Worm (Caenorhabditis elegans) whole organism, L4 larva: ENCODE results near the gene agmo-1.

Source experiments
- F10B5.3 ChIP-seq: sonication (generic microtip); optimal IDR thresholded peaks from 2 replicates; lab custom pipeline; 2016; ENCODE audit warnings: mild to moderate bottlenecking, missing genetic modification characterization, missing compliant biosample characterization
- F26F4.8 ChIP-seq: fragments of 200-800 bp; sonication (Bioruptor generic); conservative IDR thresholded peaks from 2 replicates; pipeline ENCODE4 v1.3.6; 2022; ENCODE audit warnings: missing genetic modification characterization, missing compliant biosample characterization
- F44E2.7 ChIP-seq: fragments of 200-800 bp; sonication (Bioruptor generic); IDR thresholded peaks from 2 replicates; pipeline ENCODE4 v2.1.2; 2022; ENCODE audit warnings: missing genetic modification characterization, missing compliant biosample characterization
- F49E8.2 ChIP-seq: sonication (generic microtip); optimal IDR thresholded peaks from 2 replicates; lab custom pipeline; 2016; ENCODE audit warnings: missing compliant biosample characterization, mild to moderate bottlenecking, missing genetic modification characterization, borderline replicate concordance
- R02D3.7 ChIP-seq: fragments of 150-350 bp; sonication (generic microtip); optimal IDR thresholded peaks from 3 replicates; lab custom pipeline; 2014; ENCODE audit warnings: missing biosample characterization, missing genetic modification characterization
- T20F7.1 ChIP-seq: fragments of 200-800 bp; sonication (Bioruptor generic); optimal IDR thresholded peaks from 2 replicates; lab custom pipeline; 2018; ENCODE audit warnings: mild to moderate bottlenecking, missing genetic modification characterization, missing compliant biosample characterization
- Y48G9A.11 ChIP-seq: fragments of 200-800 bp; sonication (Bioruptor generic); IDR thresholded peaks from 2 replicates; pipeline ENCODE4 v1.3.6; 2022; ENCODE audit warnings: missing genetic modification reagents, missing genetic modification characterization, missing compliant biosample characterization
- Y5F2A.4 ChIP-seq: fragments of 200-800 bp; sonication (Bioruptor generic); optimal IDR thresholded peaks from 2 replicates; lab custom pipeline; 2018; ENCODE audit warnings: mild to moderate bottlenecking, missing genetic modification characterization, missing compliant biosample characterization
- aha-1 ChIP-seq: fragments of 150-350 bp; peaks from one replicate; lab custom pipeline; 2014; ENCODE audit warnings: missing biosample characterization, missing genetic modification characterization
- arid-1 ChIP-seq: fragments of 200-800 bp; sonication (Bioruptor generic); conservative IDR thresholded peaks from 2 replicates; pipeline ENCODE4 v1.3.6; 2022; ENCODE audit warnings: missing genetic modification reagents, missing genetic modification characterization, missing compliant biosample characterization
- ces-1 ChIP-seq: fragments of 150-350 bp; sonication (generic microtip); optimal IDR thresholded peaks from 4 replicates; lab custom pipeline; 2014; ENCODE audit warnings: missing biosample characterization, missing genetic modification reagents, missing genetic modification characterization
- daf-8 ChIP-seq: fragments of 200-800 bp; sonication (Bioruptor generic); IDR thresholded peaks from 2 replicates; pipeline ENCODE4 v1.3.6; 2022; ENCODE audit warnings: missing genetic modification characterization, missing compliant biosample characterization
- dmd-8 ChIP-seq: fragments of 200-800 bp; sonication (Bioruptor generic); IDR thresholded peaks from 2 replicates; pipeline ENCODE4 v1.3.6; 2022; ENCODE audit warnings: missing genetic modification characterization, missing compliant biosample characterization
- dmd-9 ChIP-seq: fragments of 200-800 bp; sonication (Bioruptor generic); IDR thresholded peaks from 2 replicates; pipeline ENCODE4 v1.3.6; 2022; ENCODE audit warnings: missing genetic modification reagents, missing genetic modification characterization, missing compliant biosample characterization
- dpl-1 ChIP-seq: fragments of 150-350 bp; optimal IDR thresholded peaks from 2 replicates; lab custom pipeline; 2014; ENCODE audit warnings: missing biosample characterization, missing genetic modification reagents, missing genetic modification characterization
- duxl-1 ChIP-seq: sonication (generic microtip); optimal IDR thresholded peaks from 2 replicates; lab custom pipeline; 2016; ENCODE audit warnings: mild to moderate bottlenecking, missing genetic modification characterization, moderate library complexity, missing compliant biosample characterization; ENCODE audit not compliant: poor library complexity
- egl-43 ChIP-seq: fragments of 200-800 bp; sonication (Bioruptor generic); IDR thresholded peaks from 2 replicates; pipeline ENCODE4 v1.3.6; 2022; ENCODE audit warnings: missing genetic modification reagents, missing genetic modification characterization, missing compliant biosample characterization
- gei-8 ChIP-seq: fragments of 200-800 bp; sonication (Bioruptor generic); optimal IDR thresholded peaks from 2 replicates; lab custom pipeline; 2018; ENCODE audit warnings: mild to moderate bottlenecking, missing genetic modification characterization, missing compliant biosample characterization
- hif-1 ChIP-seq, 2 experiments: sonication (generic microtip); optimal IDR thresholded peaks; 2 replicates each; lab custom pipeline; 2016 to 2017; ENCODE audit warnings: missing compliant biosample characterization in 2 of 2, missing genetic modification characterization in 2 of 2, missing genetic modification reagents in 2 of 2, missing genotype in 2 of 2, mild to moderate bottlenecking in 1 of 2
- hlh-11 ChIP-seq: fragments of 200-800 bp; sonication (Bioruptor generic); optimal IDR thresholded peaks from 2 replicates; lab custom pipeline; 2018; ENCODE audit warnings: mild to moderate bottlenecking, missing genetic modification characterization, missing compliant biosample characterization
- hlh-30 ChIP-seq: sonication (generic microtip); optimal IDR thresholded peaks from 2 replicates; lab custom pipeline; 2017; ENCODE audit warnings: antibody characterized with exemption, mild to moderate bottlenecking, missing genetic modification characterization, missing compliant biosample characterization; ENCODE audit not compliant: insufficient read depth
- hmg-1.1 ChIP-seq: fragments of 200-800 bp; sonication (Bioruptor generic); IDR thresholded peaks from 2 replicates; pipeline ENCODE4 v1.3.6; 2022; ENCODE audit warnings: missing genetic modification reagents, missing genetic modification characterization, missing compliant biosample characterization
- jun-1 ChIP-seq: fragments of 150-350 bp; optimal IDR thresholded peaks from 2 replicates; lab custom pipeline; 2014; ENCODE audit warnings: missing biosample characterization, missing genetic modification reagents, missing genetic modification characterization
- lin-13 ChIP-seq: fragments of 150-350 bp; optimal IDR thresholded peaks from 2 replicates; lab custom pipeline; 2014; ENCODE audit warnings: missing biosample characterization, missing genetic modification reagents, missing genetic modification characterization
- lin-15B ChIP-seq: fragments of 150-350 bp; sonication (generic microtip); optimal IDR thresholded peaks from 3 replicates; lab custom pipeline; 2014; ENCODE audit warnings: missing biosample characterization, missing genetic modification characterization
- lin-29 ChIP-seq: fragments of 200-800 bp; sonication (Bioruptor generic); IDR thresholded peaks from 2 replicates; pipeline ENCODE4 v1.3.6; 2022; ENCODE audit warnings: missing genetic modification reagents, missing genetic modification characterization, missing compliant biosample characterization
- lin-38 ChIP-seq: fragments of 200-800 bp; sonication (Bioruptor generic); IDR thresholded peaks from 2 replicates; pipeline ENCODE4 v1.3.6; 2022; ENCODE audit warnings: missing genetic modification reagents, missing genetic modification characterization, missing compliant biosample characterization
- lsy-2 ChIP-seq, 2 experiments: fragments of 150-350 bp in 1 of 2; sonication (generic microtip) in 1 of 2; optimal IDR thresholded peaks; 2 replicates each; lab custom pipeline; 2014 to 2017; ENCODE audit warnings: missing biosample characterization in 2 of 2, missing genetic modification characterization in 2 of 2
- mep-1 ChIP-seq: fragments of 150-350 bp; sonication (generic microtip); optimal IDR thresholded peaks from 3 replicates; lab custom pipeline; 2014; ENCODE audit warnings: missing biosample characterization, missing genetic modification characterization
- mxl-3 ChIP-seq: fragments of 200-800 bp; sonication (Bioruptor generic); optimal IDR thresholded peaks from 2 replicates; lab custom pipeline; 2018; ENCODE audit warnings: mild to moderate bottlenecking, missing genetic modification characterization, missing compliant biosample characterization
- nhr-10 ChIP-seq: fragments of 150-350 bp; optimal IDR thresholded peaks from 2 replicates; lab custom pipeline; 2014; ENCODE audit warnings: missing biosample characterization, missing genetic modification characterization
- nhr-102 ChIP-seq: sonication (generic microtip); optimal IDR thresholded peaks from 2 replicates; lab custom pipeline; 2016; ENCODE audit warnings: mild to moderate bottlenecking, missing genetic modification characterization, moderate library complexity, missing compliant biosample characterization
- nhr-11 ChIP-seq: fragments of 150-350 bp; optimal IDR thresholded peaks from 2 replicates; lab custom pipeline; 2014; ENCODE audit warnings: missing biosample characterization, missing genetic modification characterization
- nhr-42 ChIP-seq: fragments of 200-800 bp; sonication (Bioruptor generic); IDR thresholded peaks from 2 replicates; pipeline ENCODE4 v1.3.6; 2022; ENCODE audit warnings: missing genetic modification characterization, missing compliant biosample characterization
- pqm-1 ChIP-seq: sonication (generic microtip); optimal IDR thresholded peaks from 2 replicates; lab custom pipeline; 2017; ENCODE audit warnings: missing biosample characterization, missing genetic modification characterization
- rbr-2 ChIP-seq: sonication (generic microtip); optimal IDR thresholded peaks from 2 replicates; lab custom pipeline; 2016; ENCODE audit warnings: missing genotype, missing genetic modification characterization, missing compliant biosample characterization
- skn-1 ChIP-seq: fragments of 150-350 bp; optimal IDR thresholded peaks from 2 replicates; lab custom pipeline; 2014; ENCODE audit warnings: missing biosample characterization, missing genetic modification characterization
- spr-1 ChIP-seq: sonication (generic microtip); optimal IDR thresholded peaks from 2 replicates; lab custom pipeline; 2016; ENCODE audit warnings: mild to moderate bottlenecking, missing genetic modification characterization, missing compliant biosample characterization
- spr-3 ChIP-seq: fragments of 200-800 bp; sonication (Bioruptor generic); optimal IDR thresholded peaks from 2 replicates; lab custom pipeline; 2018; ENCODE audit warnings: mild to moderate bottlenecking, missing genetic modification characterization, missing compliant biosample characterization
- unc-130 ChIP-seq: sonication (generic microtip); optimal IDR thresholded peaks from 2 replicates; lab custom pipeline; 2016; ENCODE audit warnings: missing genetic modification reagents, missing genetic modification characterization, missing compliant biosample characterization
- unc-62 ChIP-seq, 3 experiments: fragments of 150-350 bp in 1 of 3; sonication (generic microtip); optimal IDR thresholded peaks in 2 of 3; peaks in 1 of 3; 1 replicate in 1 of 3; 2 replicates in 2 of 3; lab custom pipeline; 2014 to 2017; ENCODE audit warnings: missing biosample characterization in 3 of 3, missing genetic modification characterization in 3 of 3, missing genetic modification reagents in 3 of 3, missing genotype in 1 of 3
- vab-7 ChIP-seq: fragments of 200-800 bp; sonication (Bioruptor generic); IDR thresholded peaks from 2 replicates; pipeline ENCODE4 v1.3.6; 2022; ENCODE audit warnings: missing genetic modification reagents, missing genetic modification characterization, missing compliant biosample characterization
- zag-1 ChIP-seq: fragments of 150-350 bp; optimal IDR thresholded peaks from 2 replicates; lab custom pipeline; 2014; ENCODE audit warnings: missing biosample characterization, missing genetic modification characterization
- zfp-3 ChIP-seq: fragments of 200-800 bp; sonication (Bioruptor generic); conservative IDR thresholded peaks from 2 replicates; pipeline ENCODE4 v1.3.6; 2022; ENCODE audit warnings: missing genetic modification reagents, missing genetic modification characterization, missing compliant biosample characterization
- zip-2 ChIP-seq: fragments of 150-350 bp; optimal IDR thresholded peaks from 2 replicates; lab custom pipeline; 2014; ENCODE audit warnings: missing biosample characterization, missing genetic modification characterization

agmo-1 gene

DNA sequence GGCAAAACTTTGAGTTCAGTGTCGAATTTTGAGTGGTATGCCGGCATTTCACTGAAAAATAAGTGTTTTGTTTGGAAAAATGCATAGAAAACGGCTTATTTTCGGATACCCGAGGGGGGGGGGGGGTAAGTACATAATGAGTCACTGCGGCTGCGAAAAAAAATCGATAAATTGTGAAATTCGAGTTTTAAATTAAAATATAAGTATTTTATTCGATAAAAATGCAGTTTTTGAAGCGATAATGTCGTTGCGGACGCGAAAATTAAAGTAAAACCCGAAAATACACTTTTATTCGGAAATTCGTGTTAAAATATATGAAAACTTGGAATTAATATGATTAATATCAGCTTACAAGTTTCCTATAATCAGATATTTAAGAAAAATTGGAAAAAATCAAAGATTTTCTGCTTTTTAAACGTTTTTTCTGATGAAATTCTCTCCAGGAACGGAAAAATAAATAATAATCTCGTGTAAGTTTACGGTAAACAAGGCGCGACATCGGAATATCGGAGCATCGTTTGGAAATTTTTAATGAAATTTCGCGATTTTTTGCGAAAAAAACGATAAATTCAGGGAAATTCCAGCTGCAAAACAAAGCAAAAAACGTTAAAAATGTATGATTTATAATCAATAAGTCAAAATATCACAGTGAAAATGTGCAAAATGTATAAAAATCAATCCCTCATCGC is 19.8 kb upstream of the agmo-1 start, which contains the start of gene arx-5 (continued):
- TF ChIP-seq spr-1: no peak
- no peak for TF ChIP-seq vab-7 (GFP tag; lab: Robert Waterston, UW)
- no peak for TF ChIP-seq spr-3 (GFP tag; lab: Kevin White, UChicago)
- no peak for TF ChIP-seq hmg-1.1 (GFP tag; lab: Robert Waterston, UW)
- TF ChIP-seq nhr-42 (GFP tag; lab: Robert Waterston, UW): no peak
- no peak for TF ChIP-seq F49E8.2 (tag; lab: Kevin White, UChicago)
- TF ChIP-seq lin-29 (GFP tag; lab: Robert Waterston, UW): no peak
- TF ChIP-seq mep-1: no peak
- TF ChIP-seq hlh-30 (tag; lab: Kevin White, UChicago): no peak
- no peak for TF ChIP-seq jun-1 (tag; lab: Kevin White, UChicago)
- no peak for TF ChIP-seq Y5F2A.4 (GFP tag; lab: Kevin White, UChicago)
- TF ChIP-seq T20F7.1 (GFP tag; lab: Kevin White, UChicago): peak; percentile 93
- TF ChIP-seq lin-13 (GFP tag; lab: Kevin White, UChicago): no peak
- no peak for TF ChIP-seq dpl-1
- TF ChIP-seq F10B5.3: no peak
- no peak for TF ChIP-seq skn-1 (tag; lab: Kevin White, UChicago)
- TF ChIP-seq R02D3.7 (tag; lab: Kevin White, UChicago): peak; percentile 71
- TF ChIP-seq Y48G9A.11 (GFP tag; lab: Robert Waterston, UW): peak; percentile 94
- no peak for TF ChIP-seq daf-8 (GFP tag; lab: Robert Waterston, UW)
- no peak for TF ChIP-seq nhr-11
- TF ChIP-seq hlh-11 (tag; lab: Kevin White, UChicago): no peak
- TF ChIP-seq nhr-10 (tag; lab: Kevin White, UChicago): no peak
- TF ChIP-seq rbr-2 (tag; lab: Kevin White, UChicago): no peak
- TF ChIP-seq hif-1 (tag; optimal IDR thresholded peaks at IDR 0.05; lab: Kevin White, UChicago): no peak
- TF ChIP-seq egl-43 (GFP tag; lab: Robert Waterston, UW): no peak
- no peak for TF ChIP-seq lin-15B
- no peak for TF ChIP-seq unc-62 (GFP tag; optimal IDR thresholded peaks at IDR 0.05 in 1 of 2; lab: Kevin White, UChicago)
- TF ChIP-seq unc-62 (tag; optimal IDR thresholded peaks at IDR 0.05; lab: Kevin White, UChicago): no peak
- no peak for TF ChIP-seq ces-1
- 0 out of 2 replicates have a peak, but pooled peaks have one; percentile 10 for TF ChIP-seq lin-38 (GFP tag; lab: Robert Waterston, UW)
- no peak for TF ChIP-seq zag-1 (tag; lab: Kevin White, UChicago)
- no peak for TF ChIP-seq unc-130 (GFP tag; lab: Kevin White, UChicago)

DNA sequence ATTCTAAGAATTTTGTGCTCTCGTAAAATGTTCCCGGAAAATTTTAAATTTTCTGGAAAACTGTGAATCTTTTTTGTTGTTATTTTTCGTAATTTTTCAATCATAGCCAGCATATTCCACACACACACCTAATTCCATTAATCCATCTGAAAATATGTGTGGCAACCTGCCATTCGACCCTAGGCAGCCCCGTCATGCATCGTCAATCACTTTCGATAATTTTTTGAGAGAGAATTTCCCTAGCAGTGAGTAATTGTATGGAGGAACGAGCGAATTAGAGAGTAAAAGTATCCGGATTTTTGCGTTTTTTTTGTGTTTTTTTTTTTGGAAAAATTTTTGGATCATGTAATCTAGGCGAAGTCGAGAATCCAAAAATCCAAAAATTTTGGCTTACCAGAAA is 14.8 kb upstream of the agmo-1 start, which contains the start of gene BE10.4:
Gene BE10.4 (plus strand): TSS at position 301 of the 400 bp plus-strand sequence.
- no peak for TF ChIP-seq zfp-3 (GFP tag; lab: Robert Waterston, UW)
- TF ChIP-seq gei-8 (GFP tag; lab: Kevin White, UChicago): no peak
- no peak for TF ChIP-seq zip-2 (tag; lab: Kevin White, UChicago)
- TF ChIP-seq F26F4.8 (GFP tag; lab: Robert Waterston, UW): no peak
- no peak for TF ChIP-seq F44E2.7 (GFP tag; lab: Robert Waterston, UW)
- no peak for TF ChIP-seq lin-29 (GFP tag; lab: Robert Waterston, UW)
- TF ChIP-seq spr-3 (GFP tag; lab: Kevin White, UChicago): no peak
- TF ChIP-seq nhr-102: no peak

- TF ChIP-seq vab-7 (GFP tag; lab: Robert Waterston, UW) (no peak), dmd-8 (no peak), lin-29 (GFP tag; lab: Robert Waterston, UW) (no peak), hlh-30 (tag; lab: Kevin White, UChicago) (no peak), dmd-9 (GFP tag; lab: Robert Waterston, UW) (no peak), arid-1 (GFP tag; lab: Robert Waterston, UW) (no peak), mxl-3 (GFP tag; lab: Kevin White, UChicago) (no peak), lsy-2 (tag; optimal IDR thresholded peaks at IDR 0.05; lab: Kevin White, UChicago) (no peak), pqm-1 (no peak), aha-1 (tag; lab: Kevin White, UChicago) (no peak), duxl-1 (tag; lab: Kevin White, UChicago) (no peak), zip-2 (tag; lab: Kevin White, UChicago) (no peak)
These were observed 9.4 kb upstream of the agmo-1 start, which contains the start of gene BE10.3 for ce11 chrIII:12807726-12808125. Gene BE10.3, plus strand, starts transcription at chrIII:12808026.
